Fruit fly (Drosophila melanogaster): ENCODE results near the gene CG9692.
A peak's percentile ranks its signal among the peaks of the same experiment; 100 is the strongest.

The CG9692 gene

DNA sequence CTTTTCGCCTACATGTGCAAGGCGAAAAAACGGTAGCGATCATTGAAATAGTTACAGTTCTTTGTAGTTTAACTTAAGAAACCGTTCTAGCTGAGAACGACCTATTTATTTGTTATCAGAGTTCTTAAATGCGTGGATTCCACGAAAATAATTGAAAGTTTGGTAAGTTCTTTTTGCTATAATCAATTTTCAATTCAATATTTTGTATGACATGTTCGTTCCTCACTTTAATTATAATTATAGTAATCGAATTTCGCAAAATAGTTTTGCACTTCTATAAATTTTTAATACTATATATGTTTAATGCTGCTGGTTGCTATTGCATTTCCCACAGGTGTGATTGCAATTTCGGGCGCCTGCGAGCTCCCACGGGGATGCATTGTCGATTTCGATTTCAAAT is 43.6 kb downstream of the CG9692 start (continued):
- peak; percentile 36 for TF ChIP-seq fd59A (GFP tag; optimal IDR thresholded peaks at IDR 0.05)
- TF ChIP-seq CG15336 (GFP tag; IDR thresholded peaks at IDR 0.05): peak; percentile 74
- TF ChIP-seq acj6 (GFP tag; optimal IDR thresholded peaks at IDR 0.05): peak; percentile 44
- TF ChIP-seq dsx (GFP tag; optimal IDR thresholded peaks at IDR 0.05; ENCODE audit: poor library complexity, severe bottlenecking): peak; percentile 55
- no peak; the same call in 2 of the 3 replicates for TF ChIP-seq eg (GFP tag; IDR thresholded peaks at IDR 0.05)
- peak; percentile 73; the same call in 2 of the 3 replicates for TF ChIP-seq CG8119 (GFP tag; IDR thresholded peaks at IDR 0.05)
- peak; percentile 79 for TF ChIP-seq svp (GFP tag)
- TF ChIP-seq Blimp-1 (GFP tag; optimal IDR thresholded peaks at IDR 0.05): no peak
- TF ChIP-seq Eip78C (GFP tag): peak; percentile 81
- no peak for TF ChIP-seq Sox15 (GFP tag; optimal IDR thresholded peaks at IDR 0.05)
- no peak for TF ChIP-seq CG11902 (GFP tag; optimal IDR thresholded peaks at IDR 0.05)
- TF ChIP-seq vri (GFP tag; optimal IDR thresholded peaks at IDR 0.05): no peak
- TF ChIP-seq CG8319 (GFP tag; optimal IDR thresholded peaks at IDR 0.05): no peak
- no peak for TF ChIP-seq CG11294 (GFP tag; IDR thresholded peaks at IDR 0.05)
- TF ChIP-seq CG11762 (GFP tag; optimal IDR thresholded peaks at IDR 0.05; ENCODE audit: insufficient read depth): peak; percentile 46
- TF ChIP-seq CG10631 (GFP tag; optimal IDR thresholded peaks at IDR 0.05): peak; percentile 55
- peak; percentile 69 for TF ChIP-seq CG6276 (GFP tag; optimal IDR thresholded peaks at IDR 0.05)
- TF ChIP-seq esn (GFP tag; optimal IDR thresholded peaks at IDR 0.05): peak; percentile 59
- TF ChIP-seq CG3032 (tag; optimal IDR thresholded peaks at IDR 0.05): peak; percentile 60
- peak; percentile 61 for TF ChIP-seq net (GFP tag; optimal IDR thresholded peaks at IDR 0.05)

DNA sequence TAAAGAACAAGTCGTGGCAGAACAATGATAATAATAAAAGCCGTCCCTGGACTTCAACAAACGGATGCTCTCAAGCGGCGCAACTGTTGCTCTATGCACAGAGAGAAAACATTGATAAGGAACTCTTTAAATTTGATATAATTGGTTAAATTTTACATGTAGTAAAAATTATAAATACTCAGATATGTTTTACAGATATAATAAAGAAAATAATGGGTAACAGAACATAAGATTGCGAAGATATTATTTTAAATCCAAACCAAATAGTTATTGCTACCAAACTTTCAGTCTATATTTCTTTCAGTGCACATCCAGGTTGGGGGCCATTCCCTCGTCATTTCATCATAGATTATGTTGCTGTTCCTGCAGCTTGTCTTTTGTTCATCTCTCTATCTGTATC is 45.0 kb downstream of the CG9692 start:
- no peak for TF ChIP-seq CG11902 (GFP tag; optimal IDR thresholded peaks at IDR 0.05)
- no peak for TF ChIP-seq cyc (GFP tag; optimal IDR thresholded peaks at IDR 0.05)
- no peak for TF ChIP-seq fd85E (GFP tag; optimal IDR thresholded peaks at IDR 0.05)
- TF ChIP-seq CG6276 (GFP tag; optimal IDR thresholded peaks at IDR 0.05): peak; percentile 63
- no peak for TF ChIP-seq Blimp-1 (GFP tag; optimal IDR thresholded peaks at IDR 0.05)
- peak; percentile 64 for TF ChIP-seq CG6808 (GFP tag; optimal IDR thresholded peaks at IDR 0.05)
- TF ChIP-seq net (GFP tag; optimal IDR thresholded peaks at IDR 0.05): peak; percentile 51
- no peak for TF ChIP-seq vri (GFP tag; optimal IDR thresholded peaks at IDR 0.05)
- TF ChIP-seq eg (GFP tag; IDR thresholded peaks at IDR 0.05): peak; percentile 62; the same call in 1 of the 3 replicates
- peak; percentile 64 for TF ChIP-seq Lpt (GFP tag; optimal IDR thresholded peaks at IDR 0.05)
- peak; percentile 45 for TF ChIP-seq CG10669 (GFP tag; optimal IDR thresholded peaks at IDR 0.05)
- no peak for TF ChIP-seq CG7368 (GFP tag; optimal IDR thresholded peaks at IDR 0.05)
- peak; percentile 65 for TF ChIP-seq CG10631 (GFP tag; optimal IDR thresholded peaks at IDR 0.05)
- no peak for TF ChIP-seq fkh (GFP tag; optimal IDR thresholded peaks at IDR 0.05)
- TF ChIP-seq Hr38 (GFP tag; optimal IDR thresholded peaks at IDR 0.05): no peak
- TF ChIP-seq CG15336 (GFP tag; IDR thresholded peaks at IDR 0.05): peak; percentile 60; the same call in 1 of the 2 replicates
- no peak for TF ChIP-seq pdm3 (GFP tag; optimal IDR thresholded peaks at IDR 0.05)
- TF ChIP-seq topi (GFP tag; optimal IDR thresholded peaks at IDR 0.05): no peak
- peak; percentile 49; the same call in 1 of the 2 replicates for TF ChIP-seq Gug (GFP tag; IDR thresholded peaks at IDR 0.05)
- no peak for TF ChIP-seq Eip93F (GFP tag; optimal IDR thresholded peaks at IDR 0.05)
- TF ChIP-seq CG6854 (GFP tag; optimal IDR thresholded peaks at IDR 0.05): no peak
- no peak for TF ChIP-seq CG34406 (GFP tag; optimal IDR thresholded peaks at IDR 0.05)
- TF ChIP-seq CG31627 (GFP tag; optimal IDR thresholded peaks at IDR 0.05): no peak
- TF ChIP-seq CG8119 (GFP tag; IDR thresholded peaks at IDR 0.05): peak; percentile 55; the same call in 2 of the 3 replicates
- peak; percentile 42 for TF ChIP-seq OdsH (GFP tag; optimal IDR thresholded peaks at IDR 0.05)
- no peak for TF ChIP-seq Sox102F (GFP tag; optimal IDR thresholded peaks at IDR 0.05)
- no peak for TF ChIP-seq CG1621 (tag; optimal IDR thresholded peaks at IDR 0.05)
- peak; percentile 66 for TF ChIP-seq CG3919 (GFP tag; optimal IDR thresholded peaks at IDR 0.05)
- TF ChIP-seq CG3032 (tag; optimal IDR thresholded peaks at IDR 0.05): peak; percentile 64
- no peak for TF ChIP-seq lz (GFP tag; optimal IDR thresholded peaks at IDR 0.05)
- TF ChIP-seq CG11294 (GFP tag; IDR thresholded peaks at IDR 0.05): no peak
- TF ChIP-seq Hr39 (GFP tag; optimal IDR thresholded peaks at IDR 0.05): no peak
- peak; percentile 19 for TF ChIP-seq CG4318 (GFP tag; optimal IDR thresholded peaks at IDR 0.05)
- peak; percentile 30 for TF ChIP-seq svp (GFP tag)
- peak; percentile 32 to 59 for TF ChIP-seq ss (GFP tag; optimal IDR thresholded peaks at IDR 0.05)
- TF ChIP-seq CG8632 (GFP tag; optimal IDR thresholded peaks at IDR 0.05): no peak
- peak; percentile 69 for TF ChIP-seq CG32006 (GFP tag; optimal IDR thresholded peaks at IDR 0.05)
- peak; percentile 32 for TF ChIP-seq Hr4 (GFP tag; optimal IDR thresholded peaks at IDR 0.05)
- TF ChIP-seq fd59A (GFP tag; optimal IDR thresholded peaks at IDR 0.05): peak; percentile 47
- TF ChIP-seq achi (GFP tag; optimal IDR thresholded peaks at IDR 0.05): peak; percentile 48
- peak; percentile 61 for TF ChIP-seq spab (GFP tag; optimal IDR thresholded peaks at IDR 0.05)
- TF ChIP-seq Eip78C (GFP tag): peak; percentile 86

All from whole organism, prepupa.